Worm (Caenorhabditis elegans): Measurements from ENCODE around the gene C24B9.3.

Gene C24B9.3

ce11 chrV:2697693-2698092 lies 13.7 kb downstream of the C24B9.3 start:
- TF ChIP-seq unc-86 (tag; optimal IDR thresholded peaks at IDR 0.05) (peak; percentile 40), elt-2 (tag; optimal IDR thresholded peaks at IDR 0.05) (peak; percentile 8), zip-5 (tag; optimal IDR thresholded peaks at IDR 0.05) (peak; percentile 20), ztf-16 (tag; optimal IDR thresholded peaks at IDR 0.05) (no peak), ttx-3 (tag; optimal IDR thresholded peaks at IDR 0.05) (peak; percentile 34)

DNA sequence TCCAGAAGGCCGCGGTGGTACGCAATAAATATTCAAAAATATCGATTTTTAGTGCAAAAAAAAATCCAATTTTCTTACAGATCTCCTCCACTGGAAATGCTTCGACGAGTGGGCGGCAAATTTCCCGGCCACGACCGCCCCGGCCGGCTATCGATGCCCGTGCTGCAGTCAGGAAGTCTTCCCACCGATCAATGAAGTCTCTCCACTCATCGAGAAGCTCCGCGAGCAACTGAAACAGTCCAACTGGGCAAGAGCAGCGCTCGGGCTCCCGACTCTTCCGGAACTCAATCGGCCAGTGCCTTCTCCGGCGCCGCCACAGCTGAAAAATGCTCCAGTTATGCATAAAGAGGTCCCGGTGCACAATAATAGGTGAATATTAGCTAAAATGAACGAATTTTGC lies 15.5 kb downstream of the C24B9.3 start, which contains the start of gene Y45G12B.3:
Gene Y45G12B.3, minus strand, starts transcription at position 320 of the 400 bp plus-strand sequence.
- TF ChIP-seq npax-4 (tag; optimal IDR thresholded peaks at IDR 0.05) = no peak
- TF ChIP-seq K09A11.1 (tag; optimal IDR thresholded peaks at IDR 0.05; ENCODE audit: insufficient read depth) = no peak
- TF ChIP-seq hlh-6 (tag; optimal IDR thresholded peaks at IDR 0.05) = no peak
- no peak for TF ChIP-seq F13H6.1 (tag; optimal IDR thresholded peaks at IDR 0.05)
- no peak for TF ChIP-seq ceh-14 (tag; optimal IDR thresholded peaks at IDR 0.05)
- TF ChIP-seq ceh-9 (tag; optimal IDR thresholded peaks at IDR 0.05) = no peak
- TF ChIP-seq ceh-2 (tag; optimal IDR thresholded peaks at IDR 0.05) = no peak
- TF ChIP-seq lim-6 (tag; optimal IDR thresholded peaks at IDR 0.05) = no peak
- TF ChIP-seq sox-4 (tag; optimal IDR thresholded peaks at IDR 0.05) = no peak
- no peak for TF ChIP-seq pat-9 (tag; optimal IDR thresholded peaks at IDR 0.05)
- no peak for TF ChIP-seq ceh-45 (GFP tag; IDR thresholded peaks at IDR 0.05)
- no peak for TF ChIP-seq ama-1 (optimal IDR thresholded peaks at IDR 0.05)
- no peak for TF ChIP-seq odd-2 (tag; optimal IDR thresholded peaks at IDR 0.05)
- TF ChIP-seq elt-2 (tag; optimal IDR thresholded peaks at IDR 0.05) = no peak
- no peak for TF ChIP-seq sox-2 (GFP tag; IDR thresholded peaks at IDR 0.05)

ce11 chrV:2694389-2694788 lies 17.0 kb downstream of the C24B9.3 start, which contains the start of gene Y45G12B.2:
Y45G12B.2 (plus strand) TSS chrV:2694771.
- no peak for TF ChIP-seq hlh-8 (tag; optimal IDR thresholded peaks at IDR 0.05)
- TF ChIP-seq ceh-31 (tag; optimal IDR thresholded peaks at IDR 0.05) = peak; percentile 36
- TF ChIP-seq dve-1 (tag; optimal IDR thresholded peaks at IDR 0.05) = no peak
- TF ChIP-seq madf-2 (tag; optimal IDR thresholded peaks at IDR 0.05) = no peak
- TF ChIP-seq tbx-2 (tag; optimal IDR thresholded peaks at IDR 0.05) = peak; percentile 15
- peak; percentile 36 for TF ChIP-seq ceh-48 (tag; optimal IDR thresholded peaks at IDR 0.05)
- peak; percentile 13 for TF ChIP-seq hlh-30 (tag; optimal IDR thresholded peaks at IDR 0.05; ENCODE audit: insufficient read depth)
- peak; percentile 14 for TF ChIP-seq ztf-16 (tag; optimal IDR thresholded peaks at IDR 0.05)
- peak; percentile 51 for TF ChIP-seq ceh-18 (tag; optimal IDR thresholded peaks at IDR 0.05)
- peak; percentile 4 for TF ChIP-seq ceh-30 (tag; optimal IDR thresholded peaks at IDR 0.05)
- TF ChIP-seq nfya-1 (tag; optimal IDR thresholded peaks at IDR 0.05) = peak; percentile 78

DNA sequence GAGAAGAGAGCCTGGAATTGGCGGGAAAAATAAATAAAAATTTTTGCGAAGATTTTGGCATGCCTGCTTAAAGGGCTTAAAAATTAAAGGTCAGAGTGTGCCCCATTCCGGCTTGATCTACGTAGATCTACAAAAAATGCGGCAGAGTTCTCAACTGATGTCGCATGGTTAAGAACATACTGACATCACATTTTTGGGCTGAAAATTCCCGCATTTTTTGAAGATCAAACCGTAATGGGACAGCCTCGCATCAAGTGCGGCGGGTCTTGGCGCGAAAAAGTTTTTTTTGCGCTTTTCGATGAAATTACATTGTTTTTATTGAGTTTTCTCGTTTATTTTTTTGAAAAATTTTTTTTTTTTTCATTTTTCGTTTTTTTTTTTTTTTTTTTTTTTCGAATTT lies 20.5 kb downstream of the C24B9.3 start:
- no peak for TF ChIP-seq dve-1 (tag; optimal IDR thresholded peaks at IDR 0.05)
- TF ChIP-seq che-1 (tag; optimal IDR thresholded peaks at IDR 0.05) = no peak
- no peak for TF ChIP-seq mec-3 (tag; optimal IDR thresholded peaks at IDR 0.05; ENCODE audit: borderline replicate concordance)
- TF ChIP-seq sox-2 (GFP tag; IDR thresholded peaks at IDR 0.05) = no peak
- TF ChIP-seq tbx-7 (tag; optimal IDR thresholded peaks at IDR 0.05) = no peak
- TF ChIP-seq gmeb-2 (tag; optimal IDR thresholded peaks at IDR 0.05) = no peak
- TF ChIP-seq hlh-30 (tag; optimal IDR thresholded peaks at IDR 0.05; ENCODE audit: insufficient read depth) = no peak
- TF ChIP-seq fax-1 (tag; optimal IDR thresholded peaks at IDR 0.05) = no peak
- TF ChIP-seq zip-5 (tag; optimal IDR thresholded peaks at IDR 0.05) = no peak
- no peak for TF ChIP-seq hlh-6 (tag; optimal IDR thresholded peaks at IDR 0.05)
- TF ChIP-seq odd-2 (tag; optimal IDR thresholded peaks at IDR 0.05) = no peak
- TF ChIP-seq ceh-48 (tag; optimal IDR thresholded peaks at IDR 0.05) = no peak

ce11 chrV:2690478-2690877 lies 20.9 kb downstream of the C24B9.3 start:
- TF ChIP-seq ztf-16 (tag; optimal IDR thresholded peaks at IDR 0.05) = no peak
- no peak for TF ChIP-seq gmeb-2 (tag; optimal IDR thresholded peaks at IDR 0.05)
- no peak for TF ChIP-seq ceh-34 (tag; optimal IDR thresholded peaks at IDR 0.05)
- TF ChIP-seq npax-4 (tag; optimal IDR thresholded peaks at IDR 0.05) = no peak
- TF ChIP-seq syd-9 (tag; optimal IDR thresholded peaks at IDR 0.05) = no peak
- no peak for TF ChIP-seq T23F11.4 (GFP tag; optimal IDR thresholded peaks at IDR 0.05)
- TF ChIP-seq nhr-11 (tag; optimal IDR thresholded peaks at IDR 0.05) = no peak
- no peak for TF ChIP-seq C38D4.7 (GFP tag; optimal IDR thresholded peaks at IDR 0.05)
- TF ChIP-seq tbx-2 (tag; optimal IDR thresholded peaks at IDR 0.05) = no peak
- no peak for TF ChIP-seq elt-2 (tag; optimal IDR thresholded peaks at IDR 0.05)
- no peak for TF ChIP-seq odd-2 (tag; optimal IDR thresholded peaks at IDR 0.05)
- no peak for TF ChIP-seq hlh-6 (tag; optimal IDR thresholded peaks at IDR 0.05)
- no peak for TF ChIP-seq F13H6.1 (tag; optimal IDR thresholded peaks at IDR 0.05)
- no peak for TF ChIP-seq dmd-4 (tag; optimal IDR thresholded peaks at IDR 0.05; ENCODE audit: borderline replicate concordance)
- no peak for TF ChIP-seq ceh-30 (tag; optimal IDR thresholded peaks at IDR 0.05)

All from whole organism, late embryonic.